Fruit fly (Drosophila melanogaster) whole organism, embryonic: Measurements from ENCODE around the gene Smu1.
A peak's percentile ranks its signal among the peaks of the same experiment; 100 is the strongest.

ENCODE experiments used
- Antp ChIP-seq: fragments of 200-800 bp; sonication (Bioruptor generic); optimal IDR thresholded peaks from 3 replicates; lab custom pipeline; 2016; ENCODE audit warnings: missing biosample characterization, missing genetic modification characterization
- B-H2 ChIP-seq: fragments of 200-800 bp; sonication (Bioruptor generic); optimal IDR thresholded peaks from 2 replicates; lab custom pipeline; 2018; ENCODE audit warnings: missing biosample characterization, mild to moderate bottlenecking, missing genetic modification characterization
- CG1024 ChIP-seq: fragments of 200-800 bp; sonication (Bioruptor generic); IDR thresholded peaks from 2 replicates; pipeline ENCODE4 v1.3.6; 2022; ENCODE audit warnings: missing biosample characterization, missing genetic modification characterization
- CG11456 ChIP-seq: fragments of 200-800 bp; sonication (Bioruptor generic); IDR thresholded peaks from 3 replicates; pipeline ENCODE4 v1.3.6; 2022; ENCODE audit warnings: missing biosample characterization, missing genetic modification characterization
- CG12236 ChIP-seq: fragments of 200-800 bp; sonication (Bioruptor generic); optimal IDR thresholded peaks from 2 replicates; lab custom pipeline; 2016; ENCODE audit warnings: missing biosample characterization, missing genetic modification characterization
- CG14050 ChIP-seq: fragments of 200-800 bp; sonication (Bioruptor generic); IDR thresholded peaks from 3 replicates; pipeline ENCODE4 v1.3.6; 2022; ENCODE audit warnings: missing biosample characterization, missing genetic modification characterization
- CG14860 ChIP-seq: fragments of 200-800 bp; sonication (Bioruptor generic); IDR thresholded peaks from 3 replicates; pipeline ENCODE4 v1.3.6; 2022; ENCODE audit warnings: missing biosample characterization, missing genetic modification characterization; ENCODE audit not compliant: partially characterized antibody
- CG16863 ChIP-seq: fragments of 200-800 bp; sonication (Bioruptor generic); optimal IDR thresholded peaks from 3 replicates; lab custom pipeline; 2016; ENCODE audit warnings: missing biosample characterization, missing genetic modification characterization
- CG17359 ChIP-seq: fragments of 200-800 bp; sonication (Bioruptor generic); optimal IDR thresholded peaks from 3 replicates; lab custom pipeline; 2018; ENCODE audit warnings: missing biosample characterization, mild to moderate bottlenecking, missing genetic modification characterization, moderate library complexity
- CG18764 ChIP-seq: fragments of 200-800 bp; sonication (Bioruptor generic); optimal IDR thresholded peaks from 3 replicates; lab custom pipeline; 2016; ENCODE audit warnings: missing biosample characterization, missing genetic modification characterization
- CG2120 ChIP-seq: fragments of 200-800 bp; sonication (Bioruptor generic); optimal IDR thresholded peaks from 3 replicates; lab custom pipeline; 2016; ENCODE audit warnings: missing biosample characterization, missing genetic modification characterization
- CG2678 ChIP-seq: fragments of 200-800 bp; sonication (Bioruptor generic); optimal IDR thresholded peaks from 3 replicates; lab custom pipeline; 2019; ENCODE audit warnings: missing biosample characterization, mild to moderate bottlenecking, missing genetic modification characterization, moderate library complexity
- CG30403 ChIP-seq: fragments of 200-800 bp; sonication (Bioruptor generic); optimal IDR thresholded peaks from 3 replicates; lab custom pipeline; 2016; ENCODE audit warnings: missing biosample characterization, missing genetic modification characterization
- CG31224 ChIP-seq: fragments of 200-800 bp; sonication (Bioruptor generic); IDR thresholded peaks from 2 replicates; pipeline ENCODE4 v1.3.6; 2022; ENCODE audit warnings: missing biosample characterization, missing genetic modification characterization
- CG32772 ChIP-seq: fragments of 200-800 bp; sonication (Bioruptor generic); IDR thresholded peaks from 2 replicates; pipeline ENCODE4 v1.3.6; 2022; ENCODE audit warnings: missing biosample characterization, missing genetic modification characterization
- CG34376 ChIP-seq: fragments of 200-800 bp; sonication (Bioruptor generic); optimal IDR thresholded peaks from 2 replicates; lab custom pipeline; 2018; ENCODE audit warnings: missing biosample characterization, mild to moderate bottlenecking, missing genetic modification characterization
- CG4282 ChIP-seq: fragments of 200-800 bp; sonication (Bioruptor generic); optimal IDR thresholded peaks from 2 replicates; lab custom pipeline; 2016; ENCODE audit warnings: missing biosample characterization, missing genetic modification characterization
- CG4854 ChIP-seq: fragments of 200-800 bp; sonication (Bioruptor generic); optimal IDR thresholded peaks from 2 replicates; lab custom pipeline; 2016; ENCODE audit warnings: missing biosample characterization, missing genetic modification characterization, inconsistent platforms
- CG5245 ChIP-seq: fragments of 200-800 bp; sonication (Bioruptor generic); optimal IDR thresholded peaks from 3 replicates; lab custom pipeline; 2016; ENCODE audit warnings: missing biosample characterization, missing genetic modification characterization
- CG6765 ChIP-seq: fragments of 200-800 bp; sonication (Bioruptor generic); optimal IDR thresholded peaks from 3 replicates; lab custom pipeline; 2017; ENCODE audit warnings: missing biosample characterization, mild to moderate bottlenecking, missing genetic modification characterization
- CG6813 ChIP-seq: fragments of 200-800 bp; sonication (Bioruptor generic); optimal IDR thresholded peaks from 2 replicates; lab custom pipeline; 2017; ENCODE audit warnings: missing biosample characterization, missing genetic modification characterization, mild to moderate bottlenecking, moderate library complexity, missing genetic modification reagents
- CG8359 ChIP-seq: fragments of 200-800 bp; sonication (Bioruptor generic); optimal IDR thresholded peaks from 2 replicates; lab custom pipeline; 2017; ENCODE audit warnings: missing biosample characterization, mild to moderate bottlenecking, missing genetic modification characterization, borderline replicate concordance
- CHES-1-like ChIP-seq: fragments of 200-800 bp; sonication (Bioruptor generic); optimal IDR thresholded peaks from 2 replicates; lab custom pipeline; 2016; ENCODE audit warnings: missing biosample characterization, missing genetic modification characterization
- E2f1 ChIP-seq: fragments of 200-800 bp; sonication (Bioruptor generic); IDR thresholded peaks from 2 replicates; pipeline ENCODE4 v1.3.6; 2022; ENCODE audit warnings: missing biosample characterization, missing genetic modification characterization
- Hr3 ChIP-seq: fragments of 200-800 bp; sonication (Bioruptor generic); optimal IDR thresholded peaks from 3 replicates; lab custom pipeline; 2016; ENCODE audit warnings: missing biosample characterization, missing genetic modification characterization
- Hr39 ChIP-seq: fragments of >200 bp; optimal IDR thresholded peaks from 2 replicates; lab custom pipeline; 2017
- Pdp1 ChIP-seq, 2 experiments: fragments of 200-800 bp; sonication (Bioruptor generic); optimal IDR thresholded peaks; 3 replicates each; lab custom pipeline; 2016; ENCODE audit warnings: missing biosample characterization in 2 of 2, missing genetic modification characterization in 2 of 2, mild to moderate bottlenecking in 1 of 2, moderate library complexity in 1 of 2
- Rfx ChIP-seq: fragments of 200-800 bp; sonication (Bioruptor generic); IDR thresholded peaks from 2 replicates; pipeline ENCODE4 v1.3.6; 2022; ENCODE audit warnings: missing biosample characterization, missing genetic modification characterization
- Scr ChIP-seq: fragments of 200-800 bp; sonication (Bioruptor generic); IDR thresholded peaks from 2 replicates; pipeline ENCODE4 v1.3.6; 2022; ENCODE audit warnings: missing biosample characterization, missing genetic modification characterization; ENCODE audit not compliant: partially characterized antibody
- Sin3A ChIP-seq: fragments of >200 bp; optimal IDR thresholded peaks from 2 replicates; lab custom pipeline; 2018
- Usf ChIP-seq: fragments of 200-800 bp; sonication (Bioruptor generic); optimal IDR thresholded peaks from 2 replicates; lab custom pipeline; 2017; ENCODE audit warnings: missing genotype, missing biosample characterization, missing genetic modification characterization
- bowl ChIP-seq: fragments of 200-800 bp; sonication (Bioruptor generic); IDR thresholded peaks from 2 replicates; pipeline ENCODE4 v1.3.6; 2022; ENCODE audit warnings: missing biosample characterization, missing genetic modification characterization
- da ChIP-seq: fragments of 200-800 bp; sonication (Bioruptor generic); optimal IDR thresholded peaks from 2 replicates; lab custom pipeline; 2016; ENCODE audit warnings: missing biosample characterization, missing genetic modification characterization
- dati ChIP-seq: fragments of 200-800 bp; sonication (Bioruptor generic); IDR thresholded peaks from 2 replicates; pipeline ENCODE4 v1.3.6; 2022; ENCODE audit warnings: missing biosample characterization, missing genetic modification characterization
- en ChIP-seq: fragments of 200-800 bp; sonication (Bioruptor generic); optimal IDR thresholded peaks from 2 replicates; lab custom pipeline; 2016; ENCODE audit warnings: missing biosample characterization, missing genetic modification characterization
- fd102C ChIP-seq: fragments of 200-800 bp; sonication (Bioruptor generic); optimal IDR thresholded peaks from 2 replicates; lab custom pipeline; 2018; ENCODE audit warnings: missing biosample characterization, mild to moderate bottlenecking, missing genetic modification characterization, moderate library complexity
- gce ChIP-seq: fragments of 200-800 bp; sonication (Bioruptor generic); IDR thresholded peaks from 3 replicates; pipeline ENCODE4 v1.3.6; 2022; ENCODE audit warnings: missing biosample characterization, missing genetic modification characterization
- gcm2 ChIP-seq: fragments of 200-800 bp; sonication (Bioruptor generic); optimal IDR thresholded peaks from 2 replicates; lab custom pipeline; 2016; ENCODE audit warnings: missing biosample characterization, missing genetic modification characterization
- gro ChIP-seq: fragments of 200-800 bp; sonication (Bioruptor generic); optimal IDR thresholded peaks from 2 replicates; lab custom pipeline; 2016; ENCODE audit warnings: missing biosample characterization, missing genetic modification characterization
- gsb-n ChIP-seq: fragments of 200-800 bp; sonication (Bioruptor generic); optimal IDR thresholded peaks from 3 replicates; lab custom pipeline; 2018; ENCODE audit warnings: missing biosample characterization, mild to moderate bottlenecking, missing genetic modification characterization
- kni ChIP-seq: fragments of 200-800 bp; sonication (Bioruptor generic); optimal IDR thresholded peaks from 3 replicates; lab custom pipeline; 2017; ENCODE audit warnings: mild to moderate bottlenecking, missing biosample characterization, missing genetic modification reagents, missing genetic modification characterization
- lab ChIP-seq: fragments of 200-800 bp; sonication (Bioruptor generic); optimal IDR thresholded peaks from 3 replicates; lab custom pipeline; 2017; ENCODE audit warnings: missing biosample characterization, missing genetic modification characterization, mild to moderate bottlenecking, moderate library complexity, missing genetic modification reagents
- lilli ChIP-seq: fragments of 200-800 bp; sonication (Bioruptor generic); optimal IDR thresholded peaks from 3 replicates; lab custom pipeline; 2016; ENCODE audit warnings: missing biosample characterization, missing genetic modification characterization
- pan ChIP-seq, 4 experiments: fragments of >200 bp in 3 of 4; fragments of 200-800 bp in 1 of 4; sonication (Bioruptor generic) in 1 of 4; optimal IDR thresholded peaks in 3 of 4; IDR thresholded peaks in 1 of 4; 2 replicates each; pipeline versions ENCODE4 v1.3.6 to Lab custom; 2017 to 2022; ENCODE audit warnings: missing biosample characterization in 2 of 4, missing genetic modification characterization in 2 of 4, mixed read lengths in 1 of 4
- pros ChIP-seq: fragments of 200-800 bp; sonication (Bioruptor generic); optimal IDR thresholded peaks from 3 replicates; lab custom pipeline; 2019; ENCODE audit warnings: missing biosample characterization, mild to moderate bottlenecking, missing genetic modification characterization, moderate library complexity
- so ChIP-seq: fragments of 200-800 bp; sonication (Bioruptor generic); IDR thresholded peaks from 3 replicates; pipeline ENCODE4 v1.3.6; 2022; ENCODE audit warnings: missing biosample characterization, missing genetic modification characterization
- sr ChIP-seq: fragments of 200-800 bp; sonication (Bioruptor generic); IDR thresholded peaks from 3 replicates; pipeline ENCODE4 v1.3.6; 2022; ENCODE audit warnings: missing biosample characterization, missing genetic modification characterization
- twi ChIP-seq: fragments of 200-800 bp; optimal IDR thresholded peaks from 2 replicates; lab custom pipeline; 2019; ENCODE audit warnings: missing biosample characterization, mild to moderate bottlenecking, missing genetic modification characterization, moderate library complexity
- zfh1 ChIP-seq: fragments of 200-800 bp; sonication (Bioruptor generic); IDR thresholded peaks from 3 replicates; pipeline ENCODE4 v1.3.6; 2022; ENCODE audit warnings: missing biosample characterization, missing genetic modification characterization

Gene Smu1

DNA sequence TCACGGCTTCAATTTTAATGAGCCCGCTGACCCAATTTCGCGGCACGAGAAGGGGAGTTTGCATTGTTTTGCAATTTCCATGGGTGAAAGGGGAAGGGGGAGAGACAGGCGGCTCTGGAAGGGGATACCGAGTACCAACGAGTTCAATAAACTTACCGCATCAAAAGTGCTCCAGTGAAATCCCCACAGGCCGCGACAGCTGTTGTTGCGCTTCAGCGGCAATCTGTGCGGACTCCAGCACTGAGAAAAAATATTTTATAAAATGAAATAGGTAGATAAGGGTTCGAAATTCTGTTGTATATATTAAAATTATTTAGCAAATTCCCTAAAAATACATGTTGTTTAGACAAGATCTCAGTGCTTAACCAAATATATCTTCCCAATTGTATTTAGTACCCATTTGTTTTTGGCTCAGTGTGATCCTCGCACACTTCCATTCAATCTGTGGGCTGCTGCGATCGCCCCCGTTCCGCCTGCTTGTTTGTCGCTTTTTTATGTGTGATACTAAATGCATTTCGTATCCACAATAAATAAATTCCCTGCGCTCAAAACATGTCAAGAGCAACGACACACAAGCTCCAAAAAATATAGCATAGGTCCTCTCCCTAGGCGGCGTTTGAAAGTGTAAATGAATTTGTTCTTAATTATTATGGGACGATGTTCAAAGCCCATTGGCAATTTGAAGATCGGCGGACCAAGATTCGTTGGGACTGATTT is 14.6 kb upstream of the Smu1 start (continued):
- TF ChIP-seq CG34376 (GFP tag; lab: Kevin White, UChicago) (no peak), Hr3 (peak; percentile 69), gcm2 (GFP tag; lab: Kevin White, UChicago) (peak; percentile 20), da (GFP tag; lab: Kevin White, UChicago) (peak; percentile 45), kni (GFP tag; lab: Kevin White, UChicago) (no peak), Pdp1 (GFP tag; optimal IDR thresholded peaks at IDR 0.05; lab: Kevin White, UChicago) (peak; percentile 44 to 52), CG1024 (GFP tag; lab: Robert Waterston, UW) (peak; percentile 83), CG32772 (GFP tag; lab: Robert Waterston, UW) (peak; percentile 84), fd102C (no peak), CG6813 (peak; percentile 54), zfh1 (GFP tag; lab: Robert Waterston, UW) (peak; percentile 84), CG16863 (GFP tag; lab: Kevin White, UChicago) (peak; percentile 68), Hr39 (lab: Kevin White, UChicago) (no peak), E2f1 (peak; percentile 68), Usf (GFP tag; lab: Kevin White, UChicago) (peak; percentile 4), CG11456 (GFP tag; lab: Robert Waterston, UW) (peak; percentile 71; the same call in 1 of the 3 replicates), CG17359 (tag; lab: Kevin White, UChicago) (peak; percentile 90), en (GFP tag; lab: Kevin White, UChicago) (peak; percentile 61), pan (optimal IDR thresholded peaks at IDR 0.05; lab: Kevin White, UChicago) (no peak), pan (GFP tag; optimal IDR thresholded peaks at IDR 0.05 in 1 of 2, IDR thresholded peaks at IDR 0.05 in 1 of 2) (peak in 1 of 2 experiments; percentile 82), gsb-n (peak; percentile 74), CG12236 (GFP tag; lab: Kevin White, UChicago) (peak; percentile 44), CG14860 (GFP tag; lab: Robert Waterston, UW) (no peak), CG4282 (peak; percentile 34), Antp (GFP tag; lab: Kevin White, UChicago) (peak; percentile 49), CG31224 (GFP tag; lab: Robert Waterston, UW) (peak; percentile 34; the same call in 1 of the 2 replicates), dati (GFP tag; lab: Robert Waterston, UW) (0 out of 2 replicates have a peak, but pooled peaks have one; percentile 59), Sin3A (lab: Kevin White, UChicago) (no peak), sr (GFP tag; lab: Robert Waterston, UW) (peak; percentile 73; the same call in 2 of the 3 replicates), CG8359 (GFP tag; lab: Kevin White, UChicago) (peak; percentile 73), pros (GFP tag; lab: Kevin White, UChicago) (no peak), CG18764 (GFP tag; lab: Kevin White, UChicago) (peak; percentile 74), CG6765 (no peak), lab (peak; percentile 75), CG5245 (peak; percentile 75), CHES-1-like (no peak), B-H2 (no peak), twi (peak; percentile 73), bowl (peak; percentile 58; the same call in 1 of the 2 replicates), lilli (GFP tag; lab: Kevin White, UChicago) (peak; percentile 63), CG2120 (GFP tag; lab: Kevin White, UChicago) (peak; percentile 23), CG4854 (peak; percentile 60), CG14050 (GFP tag; lab: Robert Waterston, UW) (peak; percentile 68), so (peak; percentile 73; the same call in 1 of the 3 replicates), Rfx (GFP tag; lab: Robert Waterston, UW) (peak; percentile 35; the same call in 1 of the 2 replicates), CG2678 (tag; lab: Kevin White, UChicago) (peak; percentile 83), Scr (GFP tag; lab: Robert Waterston, UW) (no peak), gce (GFP tag; lab: Robert Waterston, UW) (peak; percentile 65; the same call in 1 of the 3 replicates), CG30403 (GFP tag; lab: Kevin White, UChicago) (peak; percentile 76), gro (no peak)
